Fruit fly (Drosophila melanogaster): ENCODE measurements around the gene CG42816.

CG42816 gene

DNA sequence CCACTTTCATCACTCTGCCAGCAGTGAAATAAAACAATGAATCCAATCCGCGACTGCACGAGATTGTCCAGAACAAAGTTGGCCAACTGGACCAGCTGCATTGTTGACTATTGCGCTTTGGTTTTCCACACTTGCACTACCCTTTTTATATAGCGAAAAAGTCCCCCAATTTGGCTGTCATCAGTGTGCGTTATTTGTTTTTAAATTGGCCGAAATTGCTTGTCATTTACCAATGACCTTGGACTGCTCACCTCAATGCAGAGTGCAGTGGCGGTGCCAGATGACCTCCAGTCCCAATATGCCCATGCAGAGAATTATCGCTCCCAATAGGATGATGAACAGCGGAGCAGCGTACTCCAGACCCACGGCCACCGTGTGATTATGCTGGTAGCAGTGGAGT, 20.4 kb upstream of the CG42816 start, which contains the start of gene Ir75a:
Ir75a (minus strand) TSS at position 101 of the 400 bp plus-strand sequence.
- no peak for TF ChIP-seq Jra (GFP tag; optimal IDR thresholded peaks at IDR 0.05)
- TF ChIP-seq br (GFP tag; optimal IDR thresholded peaks at IDR 0.05) = no peak
- no peak for TF ChIP-seq dmrt93B (GFP tag; optimal IDR thresholded peaks at IDR 0.05)
- TF ChIP-seq psq (GFP tag; optimal IDR thresholded peaks at IDR 0.05) = no peak
- TF ChIP-seq Myc (optimal IDR thresholded peaks at IDR 0.05) = no peak
- no peak for TF ChIP-seq usp (GFP tag; optimal IDR thresholded peaks at IDR 0.05)
- TF ChIP-seq OdsH (GFP tag; optimal IDR thresholded peaks at IDR 0.05) = no peak
- TF ChIP-seq CG9705 (GFP tag; optimal IDR thresholded peaks at IDR 0.05) = no peak
- no peak for TF ChIP-seq jim (GFP tag; optimal IDR thresholded peaks at IDR 0.05)
- no peak for TF ChIP-seq pan (optimal IDR thresholded peaks at IDR 0.05)

DNA sequence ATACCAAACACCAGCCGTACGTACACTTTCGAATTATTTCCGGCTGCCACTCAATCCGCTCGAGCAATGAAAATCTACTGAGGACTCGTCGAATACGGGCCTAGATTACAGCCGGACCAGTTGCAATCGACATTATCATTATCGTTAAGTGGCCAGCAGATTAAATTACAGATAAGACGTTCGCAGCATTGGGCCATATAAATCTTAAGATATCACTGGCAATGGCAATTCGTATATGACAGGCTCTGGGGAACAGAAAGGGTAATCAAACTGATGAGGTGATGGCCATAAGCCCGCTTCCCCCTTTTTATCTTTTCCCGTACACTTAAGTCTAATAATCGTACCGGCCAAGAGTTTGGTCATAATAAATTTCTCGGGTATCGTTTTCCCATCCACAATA, 16.6 kb upstream of the CG42816 start, which contains the start of gene Cln3:
Cln3 (minus strand) TSS at position 84 of the 400 bp plus-strand sequence.
- TF ChIP-seq GATAd (GFP tag; optimal IDR thresholded peaks at IDR 0.05) = no peak
- TF ChIP-seq CrebA (GFP tag; optimal IDR thresholded peaks at IDR 0.05; ENCODE audit: borderline replicate concordance) = peak; percentile 86
- TF ChIP-seq Vsx2 (GFP tag; optimal IDR thresholded peaks at IDR 0.05; ENCODE audit: partially characterized antibody) = peak; percentile 19
- TF ChIP-seq Dfd (GFP tag; optimal IDR thresholded peaks at IDR 0.05) = no peak
- TF ChIP-seq Rel (GFP tag; optimal IDR thresholded peaks at IDR 0.05) = peak; percentile 32
- no peak for TF ChIP-seq Rel (tag; optimal IDR thresholded peaks at IDR 0.05)

DNA sequence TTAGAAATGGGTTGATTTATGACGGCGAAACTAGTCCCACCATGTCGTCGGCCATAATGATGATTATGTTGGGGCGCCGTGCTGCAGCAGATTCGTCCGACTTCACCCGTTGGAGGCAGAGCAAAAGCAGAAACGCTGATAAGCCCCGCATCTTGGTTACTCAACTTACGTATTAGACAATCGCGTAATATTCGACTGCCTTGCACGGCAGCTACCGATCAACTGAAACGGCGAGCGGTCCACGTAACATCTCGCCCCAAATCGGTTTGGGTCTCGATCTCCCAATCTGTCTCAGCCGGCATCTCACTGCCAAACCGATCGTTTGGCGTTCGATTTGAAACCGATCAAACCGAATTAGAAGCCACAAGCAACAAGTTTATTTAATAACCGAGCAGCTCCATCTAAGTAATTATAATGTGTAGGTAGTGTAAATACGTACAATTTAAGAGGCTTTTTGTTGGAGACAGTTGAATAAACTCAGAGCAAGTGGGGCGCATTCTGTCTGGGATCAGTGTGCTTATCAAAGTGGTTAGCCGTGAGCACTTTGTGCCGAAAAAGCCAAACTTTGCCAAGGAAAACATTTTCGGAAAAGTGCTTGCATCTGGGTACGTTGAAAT, 11.3 kb upstream of the CG42816 start, which contains the start of gene CG32191:
CG32191 (minus strand) TSS at position 550 of the 617 bp plus-strand sequence.
- TF ChIP-seq Abd-B (GFP tag; optimal IDR thresholded peaks at IDR 0.05) (no peak), CG32264 (GFP tag; optimal IDR thresholded peaks at IDR 0.05) (no peak), rgr (GFP tag; optimal IDR thresholded peaks at IDR 0.05) (no peak), Sp1 (GFP tag; optimal IDR thresholded peaks at IDR 0.05) (no peak), Dfd (GFP tag; optimal IDR thresholded peaks at IDR 0.05) (no peak), CG9705 (GFP tag; optimal IDR thresholded peaks at IDR 0.05) (no peak), sv (GFP tag; optimal IDR thresholded peaks at IDR 0.05) (no peak), fru (GFP tag; optimal IDR thresholded peaks at IDR 0.05) (no peak), dl (GFP tag; optimal IDR thresholded peaks at IDR 0.05; ENCODE audit: insufficient read depth in 1 of 2, partially characterized antibody in 2 of 2) (no peak), sage (GFP tag; optimal IDR thresholded peaks at IDR 0.05) (no peak)

DNA sequence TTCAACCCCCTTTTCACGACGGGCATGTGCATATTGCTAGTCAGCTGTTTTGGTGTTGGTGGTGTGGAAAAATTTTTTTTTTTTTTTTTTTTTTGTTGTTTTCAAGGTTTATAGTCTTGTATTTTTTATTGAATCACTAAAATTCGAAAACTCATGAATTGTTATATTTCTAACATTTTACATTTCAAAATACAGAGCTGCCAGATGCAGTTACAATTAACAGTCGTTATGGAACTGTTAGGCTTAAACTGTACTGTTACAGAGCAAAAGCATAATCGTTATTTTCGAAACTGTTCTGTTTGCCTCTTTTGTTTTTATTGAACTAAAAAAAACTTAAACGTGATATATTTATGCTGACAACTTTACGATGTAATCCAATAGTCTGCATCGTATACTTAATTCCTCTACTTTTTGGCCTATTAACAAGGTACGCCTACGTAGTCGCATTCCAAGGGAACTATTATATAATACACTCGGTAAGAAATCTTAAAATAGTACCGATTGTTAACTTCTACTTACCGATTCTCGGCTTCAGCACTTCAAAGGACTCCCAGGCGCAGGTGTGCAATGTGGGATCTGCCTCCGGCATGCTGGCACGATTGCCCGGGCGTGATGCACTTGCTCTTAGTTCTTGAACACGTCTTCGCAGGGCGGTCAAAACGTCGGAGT, 9.1 kb upstream of the CG42816 start, which contains the start of gene CG32187:
CG32187 (minus strand) TSS at position 9 of the 669 bp plus-strand sequence.
- no peak for TF ChIP-seq tai (GFP tag; optimal IDR thresholded peaks at IDR 0.05)
- TF ChIP-seq Hr83 (GFP tag; optimal IDR thresholded peaks at IDR 0.05; ENCODE audit: poor library complexity, severe bottlenecking) = no peak
- TF ChIP-seq dl (GFP tag; optimal IDR thresholded peaks at IDR 0.05; ENCODE audit: insufficient read depth in 1 of 2, partially characterized antibody in 2 of 2) = no peak
- no peak for TF ChIP-seq Hnf4 (GFP tag; optimal IDR thresholded peaks at IDR 0.05)
- TF ChIP-seq Jra (GFP tag; optimal IDR thresholded peaks at IDR 0.05) = no peak
- TF ChIP-seq CG32264 (GFP tag; optimal IDR thresholded peaks at IDR 0.05) = no peak
- TF ChIP-seq CrebA (GFP tag; optimal IDR thresholded peaks at IDR 0.05; ENCODE audit: borderline replicate concordance) = no peak
- TF ChIP-seq woc (GFP tag; optimal IDR thresholded peaks at IDR 0.05) = no peak
- no peak for TF ChIP-seq usp (GFP tag; optimal IDR thresholded peaks at IDR 0.05)

DNA sequence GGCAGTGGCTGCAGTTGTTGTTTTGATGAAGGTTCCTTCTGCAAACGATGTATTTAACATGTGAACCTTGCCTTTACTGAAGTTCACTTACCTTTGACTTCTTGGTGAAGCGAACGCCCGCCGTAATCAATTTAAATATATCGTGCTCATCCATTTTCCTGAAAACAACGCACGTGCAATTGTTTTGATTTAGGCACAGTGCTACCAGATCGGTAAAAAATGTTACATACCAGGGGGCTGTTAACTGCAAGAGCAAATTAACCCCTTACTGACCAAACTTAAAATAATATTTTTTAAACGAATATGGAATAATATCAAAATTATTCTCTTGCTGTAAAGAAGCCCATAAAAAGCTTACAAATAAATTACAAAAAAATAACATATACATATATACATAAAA, 7.1 kb upstream of the CG42816 start, which contains the start of gene ais:
ais (minus strand) TSS at position 205 of the 400 bp plus-strand sequence.
- TF ChIP-seq Hr78 (GFP tag; optimal IDR thresholded peaks at IDR 0.05) = no peak
- no peak for TF ChIP-seq jim (GFP tag; optimal IDR thresholded peaks at IDR 0.05)
- no peak for TF ChIP-seq dl (GFP tag; optimal IDR thresholded peaks at IDR 0.05; ENCODE audit: insufficient read depth in 1 of 2, partially characterized antibody in 2 of 2)
- TF ChIP-seq sv (GFP tag; optimal IDR thresholded peaks at IDR 0.05) = no peak
- no peak for TF ChIP-seq Hnf4 (GFP tag; optimal IDR thresholded peaks at IDR 0.05)
- peak in 1 of 2 experiments; percentile 44 for TF ChIP-seq foxo (GFP tag; optimal IDR thresholded peaks at IDR 0.05)
- TF ChIP-seq Hr83 (GFP tag; optimal IDR thresholded peaks at IDR 0.05; ENCODE audit: poor library complexity, severe bottlenecking) = no peak
- TF ChIP-seq dsf (GFP tag; optimal IDR thresholded peaks at IDR 0.05; ENCODE audit: borderline replicate concordance) = no peak
- no peak for TF ChIP-seq HLH106 (tag; optimal IDR thresholded peaks at IDR 0.05)
- TF ChIP-seq ey (GFP tag; optimal IDR thresholded peaks at IDR 0.05) = no peak
- TF ChIP-seq Myc (optimal IDR thresholded peaks at IDR 0.05) = peak; percentile 61
- no peak for TF ChIP-seq sage (GFP tag; optimal IDR thresholded peaks at IDR 0.05)
- TF ChIP-seq rgr (GFP tag; optimal IDR thresholded peaks at IDR 0.05) = peak; percentile 36
- TF ChIP-seq Dif (GFP tag; optimal IDR thresholded peaks at IDR 0.05; ENCODE audit: partially characterized antibody) = no peak
- no peak for TF ChIP-seq Vsx2 (GFP tag; optimal IDR thresholded peaks at IDR 0.05; ENCODE audit: partially characterized antibody)
- no peak for TF ChIP-seq fru (GFP tag; optimal IDR thresholded peaks at IDR 0.05)
- TF ChIP-seq woc (GFP tag; optimal IDR thresholded peaks at IDR 0.05) = no peak
- TF ChIP-seq Mio (GFP tag; optimal IDR thresholded peaks at IDR 0.05) = no peak
- peak; percentile 3 for TF ChIP-seq psq (GFP tag; optimal IDR thresholded peaks at IDR 0.05)
- TF ChIP-seq Jra (GFP tag; optimal IDR thresholded peaks at IDR 0.05) = no peak
- no peak for TF ChIP-seq usp (GFP tag; optimal IDR thresholded peaks at IDR 0.05)
- no peak for TF ChIP-seq br (GFP tag; optimal IDR thresholded peaks at IDR 0.05)
- TF ChIP-seq CrebA (GFP tag; optimal IDR thresholded peaks at IDR 0.05; ENCODE audit: borderline replicate concordance) = no peak
- no peak for TF ChIP-seq Sp1 (GFP tag; optimal IDR thresholded peaks at IDR 0.05)
- TF ChIP-seq Abd-B (GFP tag; optimal IDR thresholded peaks at IDR 0.05) = no peak

Measured in whole organism, wandering third instar larva.